Fruit fly (Drosophila melanogaster) S2 (cell line): ENCODE measurements around the gene CG42268.

Experiments used
- CG8478 ChIP-seq: fragments of >200 bp; optimal IDR thresholded peaks from 2 replicates; lab custom pipeline; 2018
- CTCF ChIP-seq, 2 experiments: fragments of >200 bp; optimal IDR thresholded peaks; 2 replicates each; lab custom pipeline; 2018

- TF ChIP-seq CG8478 (no peak), CTCF (optimal IDR thresholded peaks at IDR 0.05; lab: Kevin White, UChicago) (no peak)
These were observed 70.4 kb downstream of the CG42268 start for dm6 chr3L:9689809-9690208.
